Fruit fly (Drosophila melanogaster): ENCODE data around the gene CG16711.

dm6 chr3L:9751625-9752024 is 47.5 kb downstream of the CG16711 start:
- TF ChIP-seq Sin3A (optimal IDR thresholded peaks at IDR 0.05) (no peak), psq (optimal IDR thresholded peaks at IDR 0.05) (no peak), insv (optimal IDR thresholded peaks at IDR 0.05) (no peak), Myc (optimal IDR thresholded peaks at IDR 0.05) (no peak)
